Worm (Caenorhabditis elegans) whole organism, L1 larva: ENCODE results near the gene set-12.

Source experiments
- C04F5.9 ChIP-seq: sonication (generic microtip); optimal IDR thresholded peaks from 2 replicates; lab custom pipeline; 2016; ENCODE audit warnings: missing genetic modification characterization, missing compliant biosample characterization
- C34B4.2 ChIP-seq: sonication (generic microtip); optimal IDR thresholded peaks from 2 replicates; lab custom pipeline; 2017; ENCODE audit warnings: mild to moderate bottlenecking, missing genetic modification characterization, missing compliant biosample characterization
- F16B12.6 ChIP-seq: fragments of 150-350 bp; optimal IDR thresholded peaks from 2 replicates; lab custom pipeline; 2014; ENCODE audit warnings: missing biosample characterization, missing genetic modification characterization
- aha-1 ChIP-seq: fragments of 150-350 bp; optimal IDR thresholded peaks from 2 replicates; lab custom pipeline; 2014; ENCODE audit warnings: missing biosample characterization, missing genetic modification characterization
- alr-1 ChIP-seq: fragments of 200-800 bp; sonication (Bioruptor generic); optimal IDR thresholded peaks from 2 replicates; lab custom pipeline; 2018; ENCODE audit warnings: borderline replicate concordance, mild to moderate bottlenecking, missing genetic modification characterization, missing compliant biosample characterization
- blmp-1 ChIP-seq: fragments of 150-350 bp; optimal IDR thresholded peaks from 2 replicates; lab custom pipeline; 2014; ENCODE audit warnings: missing biosample characterization, missing genetic modification characterization
- ceh-82 ChIP-seq, 3 experiments: fragments of 150-350 bp in 1 of 3; sonication (generic microtip) in 2 of 3; optimal IDR thresholded peaks; 2 replicates each; lab custom pipeline; 2014 to 2017; ENCODE audit warnings: missing biosample characterization in 3 of 3, missing genetic modification characterization in 3 of 3
- ceh-88 ChIP-seq: fragments of 200-800 bp; sonication (Bioruptor generic); IDR thresholded peaks from 2 replicates; pipeline ENCODE4 v1.3.6; 2022; ENCODE audit warnings: missing genetic modification characterization, missing compliant biosample characterization
- ces-1 ChIP-seq: fragments of 150-350 bp; optimal IDR thresholded peaks from 2 replicates; lab custom pipeline; 2014; ENCODE audit warnings: missing biosample characterization, missing genetic modification reagents, missing genetic modification characterization
- dsc-1 ChIP-seq: sonication (generic microtip); optimal IDR thresholded peaks from 2 replicates; lab custom pipeline; 2016; ENCODE audit warnings: mild to moderate bottlenecking, missing genetic modification characterization, missing compliant biosample characterization
- efl-3 ChIP-seq: fragments of 200-800 bp; sonication (Bioruptor generic); optimal IDR thresholded peaks from 2 replicates; lab custom pipeline; 2018; ENCODE audit warnings: mild to moderate bottlenecking, missing genetic modification characterization, missing compliant biosample characterization
- egl-13 ChIP-seq: sonication (generic microtip); optimal IDR thresholded peaks from 2 replicates; lab custom pipeline; 2016; ENCODE audit warnings: missing genotype, missing genetic modification reagents, missing genetic modification characterization, missing compliant biosample characterization
- egl-27 ChIP-seq, 2 experiments: fragments of 150-350 bp in 1 of 2; sonication (generic microtip); optimal IDR thresholded peaks; 3 replicates each; lab custom pipeline; 2017 to 2018; ENCODE audit warnings: missing biosample characterization in 2 of 2, missing genetic modification characterization in 2 of 2, missing genetic modification reagents in 2 of 2
- elt-2 ChIP-seq: sonication (generic microtip); optimal IDR thresholded peaks from 2 replicates; lab custom pipeline; 2016; ENCODE audit warnings: missing genetic modification characterization, mild to moderate bottlenecking, inconsistent platforms, missing compliant biosample characterization, missing genetic modification reagents
- elt-3 ChIP-seq, 6 experiments: fragments of 150-350 bp in 1 of 6; sonication (generic microtip); optimal IDR thresholded peaks; 2 replicates each; lab custom pipeline; 2017 to 2018; ENCODE audit warnings: missing biosample characterization in 6 of 6, missing genetic modification characterization in 6 of 6, inconsistent platforms in 1 of 6
- fos-1 ChIP-seq: fragments of 150-350 bp; optimal IDR thresholded peaks from 2 replicates; lab custom pipeline; 2014; ENCODE audit warnings: missing biosample characterization, missing genetic modification characterization
- hlh-17 ChIP-seq: fragments of 200-800 bp; sonication (Bioruptor generic); optimal IDR thresholded peaks from 2 replicates; lab custom pipeline; 2018; ENCODE audit warnings: missing genetic modification characterization, mild to moderate bottlenecking, missing compliant biosample characterization, moderate library complexity, borderline replicate concordance
- hlh-4 ChIP-seq: sonication (generic microtip); optimal IDR thresholded peaks from 2 replicates; lab custom pipeline; 2016; ENCODE audit warnings: mild to moderate bottlenecking, missing genetic modification characterization, missing compliant biosample characterization
- hpl-2 ChIP-seq: fragments of 150-350 bp; optimal IDR thresholded peaks from 2 replicates; lab custom pipeline; 2014; ENCODE audit warnings: missing biosample characterization, missing genetic modification reagents, missing genetic modification characterization
- irx-1 ChIP-seq: sonication (generic microtip); optimal IDR thresholded peaks from 2 replicates; lab custom pipeline; 2016; ENCODE audit warnings: missing genetic modification characterization, missing compliant biosample characterization
- isw-1 ChIP-seq: fragments of 200-800 bp; sonication (Bioruptor generic); IDR thresholded peaks from 2 replicates; pipeline ENCODE4 v1.3.6; 2022; ENCODE audit warnings: missing genetic modification characterization, missing compliant biosample characterization
- lin-13 ChIP-seq: fragments of 150-350 bp; optimal IDR thresholded peaks from 2 replicates; lab custom pipeline; 2014; ENCODE audit warnings: missing biosample characterization, missing genetic modification reagents, missing genetic modification characterization
- lin-15B ChIP-seq: fragments of 150-350 bp; sonication (generic microtip); optimal IDR thresholded peaks from 3 replicates; lab custom pipeline; 2014; ENCODE audit warnings: missing biosample characterization, missing genetic modification characterization
- lir-3 ChIP-seq: sonication (generic microtip); optimal IDR thresholded peaks from 2 replicates; lab custom pipeline; 2016; ENCODE audit warnings: mild to moderate bottlenecking, missing genetic modification characterization, moderate library complexity, missing compliant biosample characterization; ENCODE audit not compliant: poor library complexity
- mab-9 ChIP-seq: fragments of 200-800 bp; sonication (Bioruptor generic); IDR thresholded peaks from 2 replicates; pipeline ENCODE4 v1.3.6; 2022; ENCODE audit warnings: missing genetic modification reagents, missing genetic modification characterization, missing compliant biosample characterization
- mef-2 ChIP-seq: fragments of 150-350 bp; optimal IDR thresholded peaks from 2 replicates; lab custom pipeline; 2014; ENCODE audit warnings: missing biosample characterization, missing genetic modification characterization
- nhr-12 ChIP-seq: sonication (generic microtip); optimal IDR thresholded peaks from 2 replicates; lab custom pipeline; 2017; ENCODE audit warnings: missing biosample characterization, missing genetic modification characterization
- nhr-19 ChIP-seq: fragments of 200-800 bp; sonication (Bioruptor generic); conservative IDR thresholded peaks from 2 replicates; pipeline ENCODE4 v1.3.6; 2022; ENCODE audit warnings: missing genetic modification characterization, missing compliant biosample characterization
- nhr-20 ChIP-seq: sonication (generic microtip); optimal IDR thresholded peaks from 2 replicates; lab custom pipeline; 2016; ENCODE audit warnings: mild to moderate bottlenecking, missing genetic modification characterization, missing compliant biosample characterization
- nhr-237 ChIP-seq: fragments of 150-350 bp; optimal IDR thresholded peaks from 2 replicates; lab custom pipeline; 2014; ENCODE audit warnings: missing biosample characterization, missing genetic modification characterization
- nhr-28 ChIP-seq: fragments of 150-350 bp; optimal IDR thresholded peaks from 2 replicates; lab custom pipeline; 2014; ENCODE audit warnings: missing biosample characterization, missing genetic modification characterization
- pag-3 ChIP-seq: sonication (generic microtip); optimal IDR thresholded peaks from 2 replicates; lab custom pipeline; 2017; ENCODE audit warnings: missing genetic modification characterization, mild to moderate bottlenecking, missing compliant biosample characterization, antibody characterized with exemption, borderline replicate concordance; ENCODE audit not compliant: insufficient read depth
- pax-3 ChIP-seq: fragments of 200-800 bp; sonication (Bioruptor generic); optimal IDR thresholded peaks from 2 replicates; lab custom pipeline; 2018; ENCODE audit warnings: mild to moderate bottlenecking, missing genetic modification characterization, moderate library complexity, missing compliant biosample characterization
- rnt-1 ChIP-seq: sonication (generic microtip); optimal IDR thresholded peaks from 2 replicates; lab custom pipeline; 2016; ENCODE audit warnings: mild to moderate bottlenecking, missing genetic modification characterization, moderate library complexity, missing compliant biosample characterization
- skn-1 ChIP-seq: fragments of 150-350 bp; optimal IDR thresholded peaks from 2 replicates; lab custom pipeline; 2014; ENCODE audit warnings: missing biosample characterization, missing genetic modification characterization
- snu-23 ChIP-seq: sonication (generic microtip); optimal IDR thresholded peaks from 2 replicates; lab custom pipeline; 2016; ENCODE audit warnings: missing genetic modification characterization, missing compliant biosample characterization
- sox-4 ChIP-seq: sonication (generic microtip); optimal IDR thresholded peaks from 2 replicates; lab custom pipeline; 2016; ENCODE audit warnings: missing genetic modification characterization, missing compliant biosample characterization
- sptf-1 ChIP-seq: fragments of 150-350 bp; optimal IDR thresholded peaks from 2 replicates; lab custom pipeline; 2014; ENCODE audit warnings: missing biosample characterization, missing genetic modification characterization
- sup-37 ChIP-seq: fragments of 200-800 bp; sonication (Bioruptor generic); optimal IDR thresholded peaks from 2 replicates; lab custom pipeline; 2018; ENCODE audit warnings: mild to moderate bottlenecking, missing genetic modification characterization, missing compliant biosample characterization
- swsn-7 ChIP-seq: sonication (generic microtip); optimal IDR thresholded peaks from 2 replicates; lab custom pipeline; 2016; ENCODE audit warnings: missing genetic modification characterization, missing compliant biosample characterization
- tlp-1 ChIP-seq: fragments of 150-350 bp; optimal IDR thresholded peaks from 2 replicates; lab custom pipeline; 2014; ENCODE audit warnings: missing biosample characterization, missing genetic modification characterization
- unc-130 ChIP-seq: fragments of 150-350 bp; optimal IDR thresholded peaks from 2 replicates; lab custom pipeline; 2017; ENCODE audit warnings: missing biosample characterization, missing genetic modification characterization, inconsistent platforms
- xbp-1 ChIP-seq: sonication (generic microtip); optimal IDR thresholded peaks from 2 replicates; lab custom pipeline; 2016; ENCODE audit warnings: missing genetic modification characterization, missing compliant biosample characterization
- ztf-4 ChIP-seq: fragments of 150-350 bp; optimal IDR thresholded peaks from 2 replicates; lab custom pipeline; 2014; ENCODE audit warnings: missing biosample characterization, missing genetic modification characterization

set-12 gene

ce11 chrX:7782389-7782788 lies 46.3 kb upstream of the set-12 start, which contains the start of gene ZK154.4 (continued):
- TF ChIP-seq nhr-19 (GFP tag; lab: Robert Waterston, UW) (peak; percentile 43; the same call in 1 of the 2 replicates), blmp-1 (tag; lab: Kevin White, UChicago) (peak; percentile 47), efl-3 (GFP tag; lab: Kevin White, UChicago) (no peak), sox-4 (tag; lab: Kevin White, UChicago) (no peak), lir-3 (no peak), mab-9 (GFP tag; lab: Robert Waterston, UW) (no peak), nhr-12 (tag; lab: Kevin White, UChicago) (no peak), alr-1 (no peak), C04F5.9 (tag; lab: Kevin White, UChicago) (no peak), irx-1 (tag; lab: Kevin White, UChicago) (no peak), hlh-4 (no peak), egl-13 (tag; lab: Kevin White, UChicago) (no peak), ceh-82 (tag; optimal IDR thresholded peaks at IDR 0.05; lab: Kevin White, UChicago) (peak in 2 of 3 experiments; percentile 1 to 58), ztf-4 (peak; percentile 42), C34B4.2 (tag; lab: Kevin White, UChicago) (no peak), swsn-7 (tag; lab: Kevin White, UChicago) (peak; percentile 54), tlp-1 (tag; lab: Kevin White, UChicago) (no peak), F16B12.6 (peak; percentile 91), pax-3 (no peak), nhr-237 (tag; lab: Kevin White, UChicago) (no peak), nhr-20 (tag; lab: Kevin White, UChicago) (peak; percentile 68), dsc-1 (tag; lab: Kevin White, UChicago) (peak; percentile 42), snu-23 (GFP tag; lab: Kevin White, UChicago) (peak; percentile 75), aha-1 (no peak), rnt-1 (tag; lab: Kevin White, UChicago) (peak; percentile 69), pag-3 (tag; lab: Kevin White, UChicago) (no peak), lin-15B (no peak), unc-130 (peak; percentile 48), sup-37 (GFP tag; lab: Kevin White, UChicago) (no peak)

- TF ChIP-seq fos-1, result no peak
- TF ChIP-seq hlh-17 (GFP tag; lab: Kevin White, UChicago), result no peak
- no peak for TF ChIP-seq lin-13 (GFP tag; lab: Kevin White, UChicago)
- no peak for TF ChIP-seq hpl-2 (GFP tag; lab: Kevin White, UChicago)
- TF ChIP-seq nhr-12 (tag; lab: Kevin White, UChicago), result no peak
- TF ChIP-seq sptf-1 (tag; lab: Kevin White, UChicago), result no peak
- TF ChIP-seq skn-1 (tag; lab: Kevin White, UChicago), result no peak
- no peak for TF ChIP-seq elt-2 (tag; lab: Kevin White, UChicago)
- no peak for TF ChIP-seq elt-3 (tag; optimal IDR thresholded peaks at IDR 0.05; lab: Kevin White, UChicago)
- TF ChIP-seq ceh-88 (GFP tag; lab: Robert Waterston, UW), result no peak
- no peak for TF ChIP-seq isw-1 (GFP tag; lab: Robert Waterston, UW)
- no peak for TF ChIP-seq nhr-28 (tag; lab: Kevin White, UChicago)
- no peak for TF ChIP-seq ces-1 (GFP tag; lab: Kevin White, UChicago)
- no peak for TF ChIP-seq mab-9 (GFP tag; lab: Robert Waterston, UW)
- TF ChIP-seq xbp-1 (tag; lab: Kevin White, UChicago), result no peak
- TF ChIP-seq pag-3 (tag; lab: Kevin White, UChicago), result no peak
- TF ChIP-seq egl-27 (tag; optimal IDR thresholded peaks at IDR 0.05; lab: Kevin White, UChicago), result no peak
- no peak for TF ChIP-seq mef-2
Measured at ce11 chrX:7781827-7782226, 45.8 kb upstream of the set-12 start.
